Worm (Caenorhabditis elegans) whole organism, young adult: ENCODE measurements around the gene T07A9.15.

Source experiments
- B0035.1 ChIP-seq: sonication (generic microtip); optimal IDR thresholded peaks from 2 replicates; lab custom pipeline; 2016; ENCODE audit warnings: missing genetic modification characterization, mild to moderate bottlenecking, missing compliant biosample characterization, missing genotype, missing genetic modification reagents
- B0261.1 ChIP-seq: sonication (generic microtip); optimal IDR thresholded peaks from 2 replicates; lab custom pipeline; 2016; ENCODE audit warnings: mild to moderate bottlenecking, missing genetic modification characterization, moderate library complexity, missing compliant biosample characterization
- C06A6.2 ChIP-seq: fragments of 200-800 bp; sonication (Bioruptor generic); conservative IDR thresholded peaks from 2 replicates; pipeline ENCODE4 v1.3.6; 2022; ENCODE audit warnings: missing genetic modification characterization, missing compliant biosample characterization
- F23B12.7 ChIP-seq: sonication (generic microtip); optimal IDR thresholded peaks from 2 replicates; lab custom pipeline; 2017; ENCODE audit warnings: missing genetic modification characterization, mild to moderate bottlenecking, missing compliant biosample characterization, antibody characterized with exemption, moderate library complexity; ENCODE audit not compliant: insufficient read depth
- F33H1.4 ChIP-seq: fragments of 200-800 bp; sonication (Bioruptor generic); IDR thresholded peaks from 2 replicates; pipeline ENCODE4 v1.3.6; 2022; ENCODE audit warnings: missing genetic modification reagents, missing genetic modification characterization, missing compliant biosample characterization
- F39B2.1 ChIP-seq: fragments of 200-800 bp; sonication (Bioruptor generic); IDR thresholded peaks from 2 replicates; pipeline ENCODE4 v1.3.6; 2022; ENCODE audit warnings: missing genetic modification reagents, missing genetic modification characterization, missing compliant biosample characterization
- F55B11.4 ChIP-seq: sonication (generic microtip); optimal IDR thresholded peaks from 2 replicates; lab custom pipeline; 2016; ENCODE audit warnings: missing compliant biosample characterization, missing genetic modification characterization, borderline replicate concordance; ENCODE audit not compliant: insufficient read depth
- F57A8.1 ChIP-seq: fragments of 200-800 bp; sonication (Bioruptor generic); optimal IDR thresholded peaks from 2 replicates; lab custom pipeline; 2018; ENCODE audit warnings: mild to moderate bottlenecking, missing genetic modification characterization, moderate library complexity, missing compliant biosample characterization
- F57C9.4 ChIP-seq: sonication (generic microtip); optimal IDR thresholded peaks from 2 replicates; lab custom pipeline; 2017; ENCODE audit warnings: mild to moderate bottlenecking, missing genetic modification characterization, missing compliant biosample characterization
- Y53F4B.3 ChIP-seq: fragments of 200-800 bp; sonication (Bioruptor generic); IDR thresholded peaks from 2 replicates; pipeline ENCODE4 v1.3.6; 2022; ENCODE audit warnings: missing genetic modification reagents, missing genetic modification characterization, missing compliant biosample characterization
- ama-1 ChIP-seq, 3 experiments: fragments of 150-350 bp in 1 of 3; sonication (generic microtip) in 2 of 3; optimal IDR thresholded peaks; 2 replicates each; lab custom pipeline; 2014 to 2018; ENCODE audit warnings: missing biosample characterization in 2 of 3, missing genetic modification characterization in 2 of 3, missing genetic modification reagents in 2 of 3
- atf-7 ChIP-seq: sonication (generic microtip); optimal IDR thresholded peaks from 2 replicates; lab custom pipeline; 2017; ENCODE audit warnings: mild to moderate bottlenecking, missing genetic modification characterization, missing compliant biosample characterization
- athp-1 ChIP-seq: sonication (generic microtip); optimal IDR thresholded peaks from 2 replicates; lab custom pipeline; 2017; ENCODE audit warnings: mild to moderate bottlenecking, missing genetic modification characterization, missing compliant biosample characterization
- attf-6 ChIP-seq: fragments of 200-800 bp; sonication (Bioruptor generic); IDR thresholded peaks from 2 replicates; pipeline ENCODE4 v1.3.6; 2022; ENCODE audit warnings: missing genetic modification reagents, missing genetic modification characterization, missing compliant biosample characterization
- cebp-1 ChIP-seq, 2 experiments: fragments of 200-800 bp in 1 of 2; sonication (Bioruptor generic) in 1 of 2; sonication (generic microtip) in 1 of 2; IDR thresholded peaks in 1 of 2; optimal IDR thresholded peaks in 1 of 2; 2 replicates each; pipeline versions ENCODE4 v1.3.6 to Lab custom; 2017 to 2022; ENCODE audit warnings: missing compliant biosample characterization in 2 of 2, missing genetic modification characterization in 2 of 2, mild to moderate bottlenecking in 1 of 2, missing genetic modification reagents in 1 of 2, moderate library complexity in 1 of 2
- ceh-40 ChIP-seq: fragments of 200-800 bp; sonication (Bioruptor generic); IDR thresholded peaks from 2 replicates; pipeline ENCODE4 v1.3.6; 2022; ENCODE audit warnings: missing genetic modification characterization, missing compliant biosample characterization
- die-1 ChIP-seq: sonication (generic microtip); optimal IDR thresholded peaks from 2 replicates; lab custom pipeline; 2016; ENCODE audit warnings: missing genotype, mild to moderate bottlenecking, missing genetic modification characterization, missing compliant biosample characterization
- dox-1 ChIP-seq: fragments of 200-800 bp; sonication (Bioruptor generic); IDR thresholded peaks from 2 replicates; pipeline ENCODE4 v1.3.6; 2022; ENCODE audit warnings: missing genetic modification reagents, missing genetic modification characterization, missing compliant biosample characterization
- efl-1 ChIP-seq: fragments of 150-350 bp; optimal IDR thresholded peaks from 2 replicates; lab custom pipeline; 2014; ENCODE audit warnings: missing biosample characterization, missing genetic modification reagents, missing genetic modification characterization
- ekl-4 ChIP-seq: fragments of 200-800 bp; sonication (Bioruptor generic); IDR thresholded peaks from 2 replicates; pipeline ENCODE4 v1.3.6; 2022; ENCODE audit warnings: missing genetic modification reagents, missing genetic modification characterization, missing compliant biosample characterization
- ets-4 ChIP-seq: fragments of 200-800 bp; sonication (Bioruptor generic); optimal IDR thresholded peaks from 2 replicates; lab custom pipeline; 2018; ENCODE audit warnings: mild to moderate bottlenecking, missing genetic modification characterization, missing compliant biosample characterization
- hlh-12 ChIP-seq: sonication (generic microtip); optimal IDR thresholded peaks from 2 replicates; lab custom pipeline; 2016; ENCODE audit warnings: missing genetic modification characterization, missing compliant biosample characterization
- hmg-1.2 ChIP-seq: fragments of 200-800 bp; sonication (Bioruptor generic); IDR thresholded peaks from 2 replicates; pipeline ENCODE4 v1.3.6; 2022; ENCODE audit warnings: missing genetic modification reagents, missing genetic modification characterization, missing compliant biosample characterization
- hrde-1 ChIP-seq: sonication (generic microtip); optimal IDR thresholded peaks from 2 replicates; lab custom pipeline; 2016; ENCODE audit warnings: missing genetic modification characterization, mild to moderate bottlenecking, missing compliant biosample characterization, moderate library complexity, missing genotype, missing genetic modification reagents, borderline replicate concordance
- lin-26 ChIP-seq: fragments of 200-800 bp; sonication (Bioruptor generic); IDR thresholded peaks from 2 replicates; pipeline ENCODE4 v1.3.6; 2022; ENCODE audit warnings: missing genetic modification reagents, missing genetic modification characterization, missing compliant biosample characterization
- lin-54 ChIP-seq: fragments of 200-800 bp; sonication (Bioruptor generic); optimal IDR thresholded peaks from 2 replicates; lab custom pipeline; 2018; ENCODE audit warnings: mild to moderate bottlenecking, missing genetic modification characterization, missing compliant biosample characterization
- lsl-1 ChIP-seq: fragments of 200-800 bp; sonication (Bioruptor generic); optimal IDR thresholded peaks from 2 replicates; lab custom pipeline; 2018; ENCODE audit warnings: mild to moderate bottlenecking, missing genetic modification characterization, moderate library complexity, missing compliant biosample characterization
- madf-10 ChIP-seq: sonication (generic microtip); optimal IDR thresholded peaks from 2 replicates; lab custom pipeline; 2016; ENCODE audit warnings: mild to moderate bottlenecking, missing genetic modification characterization, missing compliant biosample characterization
- madf-3 ChIP-seq: fragments of 200-800 bp; sonication (Bioruptor generic); IDR thresholded peaks from 2 replicates; pipeline ENCODE4 v1.3.6; 2022; ENCODE audit warnings: missing genetic modification reagents, missing genetic modification characterization, missing compliant biosample characterization
- mxl-1 ChIP-seq: sonication (generic microtip); optimal IDR thresholded peaks from 2 replicates; lab custom pipeline; 2016; ENCODE audit warnings: missing genetic modification characterization, missing compliant biosample characterization
- nfya-1 ChIP-seq: sonication (generic microtip); optimal IDR thresholded peaks from 2 replicates; lab custom pipeline; 2017; ENCODE audit warnings: antibody characterized with exemption, missing compliant biosample characterization, missing genetic modification characterization, borderline replicate concordance; ENCODE audit not compliant: insufficient read depth
- nhr-27 ChIP-seq: fragments of 200-800 bp; sonication (Bioruptor generic); optimal IDR thresholded peaks from 2 replicates; lab custom pipeline; 2018; ENCODE audit warnings: mild to moderate bottlenecking, missing genetic modification characterization, moderate library complexity, missing compliant biosample characterization
- nhr-80 ChIP-seq: sonication (generic microtip); optimal IDR thresholded peaks from 2 replicates; lab custom pipeline; 2016; ENCODE audit warnings: missing genetic modification characterization, missing compliant biosample characterization
- snpc-1.3 ChIP-seq: sonication (generic microtip); optimal IDR thresholded peaks from 2 replicates; lab custom pipeline; 2017; ENCODE audit warnings: missing genetic modification characterization, mild to moderate bottlenecking, missing compliant biosample characterization, antibody characterized with exemption, moderate library complexity, missing genotype, missing genetic modification reagents; ENCODE audit not compliant: insufficient read depth
- zfh-2 ChIP-seq: fragments of 200-800 bp; sonication (Bioruptor generic); conservative IDR thresholded peaks from 2 replicates; pipeline ENCODE4 v1.3.6; 2022; ENCODE audit warnings: missing genetic modification reagents, missing genetic modification characterization, missing compliant biosample characterization
- zim-3 ChIP-seq: sonication (generic microtip); optimal IDR thresholded peaks from 2 replicates; lab custom pipeline; 2017; ENCODE audit warnings: mild to moderate bottlenecking, missing genetic modification characterization, moderate library complexity, missing compliant biosample characterization
- ztf-3 ChIP-seq: fragments of 200-800 bp; sonication (Bioruptor generic); optimal IDR thresholded peaks from 2 replicates; lab custom pipeline; 2018; ENCODE audit warnings: mild to moderate bottlenecking, missing genetic modification characterization, missing compliant biosample characterization

T07A9.15 gene

DNA sequence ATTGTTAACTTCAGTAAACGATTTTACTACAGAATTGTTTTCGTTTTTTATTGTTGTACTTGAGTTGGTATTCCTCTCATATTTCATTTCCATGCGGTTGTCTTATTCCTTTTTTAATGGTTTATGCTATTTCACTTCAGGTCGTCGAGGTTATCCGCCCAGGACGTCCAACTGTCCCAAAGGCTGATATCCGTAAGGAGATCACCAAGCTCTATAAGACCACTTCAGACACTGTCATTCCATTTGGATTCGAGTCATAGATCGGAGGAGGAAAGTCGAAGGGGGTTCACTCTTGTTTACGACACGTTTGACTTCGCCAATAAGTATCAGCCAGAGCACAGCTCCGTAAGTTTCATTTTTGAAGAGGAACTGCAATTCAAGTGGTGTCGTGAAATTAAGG lies 6.8 kb downstream of the T07A9.15 start, which contains the start of gene T07A9.14 (continued):
- TF ChIP-seq dox-1 (GFP tag; lab: Robert Waterston, UW) (no peak), ceh-40 (GFP tag; lab: Robert Waterston, UW) (0 out of 2 replicates have a peak, but pooled peaks have one; percentile 54), lin-54 (GFP tag; lab: Kevin White, UChicago) (peak; percentile 64), cebp-1 (GFP tag; IDR thresholded peaks at IDR 0.05; lab: Robert Waterston, UW) (no peak), cebp-1 (tag; optimal IDR thresholded peaks at IDR 0.05; lab: Kevin White, UChicago) (peak; percentile 5), hlh-12 (tag; lab: Kevin White, UChicago) (no peak), zim-3 (tag; lab: Kevin White, UChicago) (no peak), mxl-1 (tag; lab: Kevin White, UChicago) (peak; percentile 20), B0261.1 (tag; lab: Kevin White, UChicago) (no peak), nhr-80 (tag; lab: Kevin White, UChicago) (no peak), F55B11.4 (tag; lab: Kevin White, UChicago) (no peak), F39B2.1 (no peak), F33H1.4 (GFP tag; lab: Robert Waterston, UW) (peak; percentile 25), madf-3 (GFP tag; lab: Robert Waterston, UW) (peak; percentile 88), lsl-1 (GFP tag; lab: Kevin White, UChicago) (no peak), madf-10 (tag; lab: Kevin White, UChicago) (no peak), zfh-2 (GFP tag; lab: Robert Waterston, UW) (no peak), F57C9.4 (tag; lab: Kevin White, UChicago) (no peak), efl-1 (GFP tag; lab: Kevin White, UChicago) (no peak), Y53F4B.3 (no peak), B0035.1 (no peak), ama-1 (optimal IDR thresholded peaks at IDR 0.05; lab: Kevin White, UChicago) (no peak), ama-1 (GFP tag; optimal IDR thresholded peaks at IDR 0.05; lab: Kevin White, UChicago) (peak in 1 of 2 experiments; percentile 56), F57A8.1 (GFP tag; lab: Kevin White, UChicago) (no peak), atf-7 (tag; lab: Kevin White, UChicago) (peak; percentile 50), die-1 (no peak), attf-6 (GFP tag; lab: Robert Waterston, UW) (peak; percentile 59), nhr-27 (tag; lab: Kevin White, UChicago) (no peak), F23B12.7 (tag; lab: Kevin White, UChicago) (no peak), ets-4 (GFP tag; lab: Kevin White, UChicago) (no peak), hrde-1 (tag; lab: Kevin White, UChicago) (peak; percentile 69), ekl-4 (peak; percentile 68), nfya-1 (tag; lab: Kevin White, UChicago) (no peak), lin-26 (GFP tag; lab: Robert Waterston, UW) (0 out of 2 replicates have a peak, but pooled peaks have one; percentile 32), athp-1 (tag; lab: Kevin White, UChicago) (no peak), C06A6.2 (GFP tag; lab: Robert Waterston, UW) (no peak), ztf-3 (no peak), hmg-1.2 (GFP tag; lab: Robert Waterston, UW) (peak; percentile 37; the same call in 1 of the 2 replicates), snpc-1.3 (tag; lab: Kevin White, UChicago) (peak; percentile 31)
